Worm (Caenorhabditis elegans): Measurements from ENCODE around the gene C46C11.4.
A peak's percentile ranks its signal among the peaks of the same experiment; 100 is the strongest.

The C46C11.4 gene

ce11 chrX:4671837-4672236 lies 24.8 kb upstream of the C46C11.4 start:
- TF ChIP-seq elt-2 (tag; optimal IDR thresholded peaks at IDR 0.05) (no peak), ztf-4 (tag; optimal IDR thresholded peaks at IDR 0.05) (no peak), F16B12.6 (tag; optimal IDR thresholded peaks at IDR 0.05) (no peak), unc-62 (GFP tag; optimal IDR thresholded peaks at IDR 0.05) (no peak), nhr-90 (tag; optimal IDR thresholded peaks at IDR 0.05; ENCODE audit: poor library complexity) (no peak), nhr-84 (tag; optimal IDR thresholded peaks at IDR 0.05) (no peak), lin-15B (tag; optimal IDR thresholded peaks at IDR 0.05) (no peak), egl-13 (tag; optimal IDR thresholded peaks at IDR 0.05) (no peak), dsc-1 (tag; optimal IDR thresholded peaks at IDR 0.05) (no peak), fkh-10 (GFP tag; optimal IDR thresholded peaks at IDR 0.05) (no peak), hlh-17 (GFP tag; optimal IDR thresholded peaks at IDR 0.05; ENCODE audit: borderline replicate concordance) (no peak), rnt-1 (tag; optimal IDR thresholded peaks at IDR 0.05) (no peak), dpl-1 (GFP tag; optimal IDR thresholded peaks at IDR 0.05) (no peak), isw-1 (GFP tag; IDR thresholded peaks at IDR 0.05) (no peak), aha-1 (tag; optimal IDR thresholded peaks at IDR 0.05) (no peak), unc-86 (tag; optimal IDR thresholded peaks at IDR 0.05) (no peak), irx-1 (tag; optimal IDR thresholded peaks at IDR 0.05) (no peak)

ce11 chrX:4667788-4668187 lies 20.8 kb upstream of the C46C11.4 start, which contains the start of gene mfsd-12:
Gene mfsd-12, plus strand, starts transcription at chrX:4668088.
- TF ChIP-seq efl-1 (optimal IDR thresholded peaks at IDR 0.05): no peak
- TF ChIP-seq efl-1 (GFP tag; optimal IDR thresholded peaks at IDR 0.05 in 1 of 2): peak in 1 of 2 experiments; percentile 42
- no peak for TF ChIP-seq unc-30 (tag; optimal IDR thresholded peaks at IDR 0.05)
- peak; percentile 2 for TF ChIP-seq blmp-1 (tag; optimal IDR thresholded peaks at IDR 0.05)
- TF ChIP-seq ceh-8 (GFP tag; optimal IDR thresholded peaks at IDR 0.05): no peak
- TF ChIP-seq dsc-1 (tag; optimal IDR thresholded peaks at IDR 0.05): no peak
- TF ChIP-seq nhr-90 (tag; optimal IDR thresholded peaks at IDR 0.05; ENCODE audit: poor library complexity): no peak
- no peak for TF ChIP-seq mdl-1 (tag; optimal IDR thresholded peaks at IDR 0.05)
- no peak for TF ChIP-seq zip-4 (GFP tag; optimal IDR thresholded peaks at IDR 0.05)
- peak; percentile 22 for TF ChIP-seq skn-1 (tag; optimal IDR thresholded peaks at IDR 0.05)

ce11 chrX:4664649-4665048 lies 17.6 kb upstream of the C46C11.4 start:
- TF ChIP-seq fkh-8 (tag; optimal IDR thresholded peaks at IDR 0.05): peak; percentile 13
- no peak for TF ChIP-seq zip-4 (GFP tag; optimal IDR thresholded peaks at IDR 0.05)
- no peak for TF ChIP-seq C34B4.2 (tag; optimal IDR thresholded peaks at IDR 0.05)
- no peak for TF ChIP-seq mab-9 (GFP tag; IDR thresholded peaks at IDR 0.05)
- peak; percentile 45 for TF ChIP-seq blmp-1 (tag; optimal IDR thresholded peaks at IDR 0.05)
- TF ChIP-seq lin-39 (tag; optimal IDR thresholded peaks at IDR 0.05): no peak
- TF ChIP-seq Y116A8C.19 (tag; optimal IDR thresholded peaks at IDR 0.05; ENCODE audit: borderline replicate concordance): no peak
- no peak for TF ChIP-seq mep-1 (tag; optimal IDR thresholded peaks at IDR 0.05)
- TF ChIP-seq nhr-12 (tag; optimal IDR thresholded peaks at IDR 0.05): no peak
- TF ChIP-seq ama-1 (optimal IDR thresholded peaks at IDR 0.05): no peak
- no peak for TF ChIP-seq elt-2 (tag; optimal IDR thresholded peaks at IDR 0.05)
- no peak for TF ChIP-seq nhr-20 (tag; optimal IDR thresholded peaks at IDR 0.05)
- TF ChIP-seq efl-1 (optimal IDR thresholded peaks at IDR 0.05): no peak
- peak in 1 of 2 experiments; percentile 73 for TF ChIP-seq efl-1 (GFP tag; optimal IDR thresholded peaks at IDR 0.05 in 1 of 2)
- TF ChIP-seq mdl-1 (tag; optimal IDR thresholded peaks at IDR 0.05): no peak

ce11 chrX:4662964-4663684 lies 16.1 kb upstream of the C46C11.4 start:
- TF ChIP-seq C34B4.2 (tag; optimal IDR thresholded peaks at IDR 0.05): no peak
- TF ChIP-seq tlp-1 (tag; optimal IDR thresholded peaks at IDR 0.05): no peak
- TF ChIP-seq blmp-1 (tag; optimal IDR thresholded peaks at IDR 0.05): peak; percentile 7
- peak in 5 of 6 experiments; percentile 55 to 81 (median 61) for TF ChIP-seq elt-3 (tag; optimal IDR thresholded peaks at IDR 0.05)
- no peak for TF ChIP-seq lin-13 (GFP tag; optimal IDR thresholded peaks at IDR 0.05)
- no peak for TF ChIP-seq nhr-11 (tag; optimal IDR thresholded peaks at IDR 0.05)
- TF ChIP-seq sptf-1 (tag; optimal IDR thresholded peaks at IDR 0.05): no peak
- TF ChIP-seq efl-1 (optimal IDR thresholded peaks at IDR 0.05): peak in 1 of 2 experiments; percentile 10
- TF ChIP-seq efl-1 (GFP tag; optimal IDR thresholded peaks at IDR 0.05 in 1 of 2): peak in 1 of 2 experiments; percentile 55
- no peak for TF ChIP-seq ceh-88 (GFP tag; IDR thresholded peaks at IDR 0.05)
- no peak for TF ChIP-seq pax-3 (tag; optimal IDR thresholded peaks at IDR 0.05)
- TF ChIP-seq ceh-82 (tag; optimal IDR thresholded peaks at IDR 0.05): no peak
- TF ChIP-seq efl-3 (GFP tag; optimal IDR thresholded peaks at IDR 0.05): no peak
- TF ChIP-seq lin-14 (GFP tag; optimal IDR thresholded peaks at IDR 0.05): peak; percentile 6
- TF ChIP-seq C16A3.4 (tag; optimal IDR thresholded peaks at IDR 0.05): no peak
- peak; percentile 10 for TF ChIP-seq nhr-71 (tag; optimal IDR thresholded peaks at IDR 0.05)
- TF ChIP-seq unc-62 (GFP tag; optimal IDR thresholded peaks at IDR 0.05): no peak
- TF ChIP-seq nhr-19 (GFP tag; conservative IDR thresholded peaks at IDR 0.05): no peak

All from whole organism, L1 larva.